Fruit fly (Drosophila melanogaster) whole organism, embryonic: Measurements from ENCODE around the gene CG15880.

Experiments used
- Bgb ChIP-seq: fragments of 200-800 bp; sonication (Bioruptor generic); IDR thresholded peaks from 2 replicates; pipeline ENCODE4 v1.3.6; 2022; ENCODE audit warnings: missing biosample characterization, missing genetic modification characterization; ENCODE audit not compliant: partially characterized antibody
- Blimp-1 ChIP-seq: fragments of 200-800 bp; sonication (Bioruptor generic); optimal IDR thresholded peaks from 3 replicates; lab custom pipeline; 2018; ENCODE audit warnings: missing biosample characterization, missing genetic modification characterization, mild to moderate bottlenecking, moderate library complexity, missing genetic modification reagents
- CG11456 ChIP-seq: fragments of 200-800 bp; sonication (Bioruptor generic); IDR thresholded peaks from 3 replicates; pipeline ENCODE4 v1.3.6; 2022; ENCODE audit warnings: missing biosample characterization, missing genetic modification characterization
- CG12071 ChIP-seq: fragments of 200-800 bp; sonication (Bioruptor generic); optimal IDR thresholded peaks from 3 replicates; lab custom pipeline; 2018; ENCODE audit warnings: missing biosample characterization, mild to moderate bottlenecking, missing genetic modification characterization
- CG13894 ChIP-seq: fragments of 200-800 bp; sonication (Bioruptor generic); optimal IDR thresholded peaks from 3 replicates; lab custom pipeline; 2018; ENCODE audit warnings: missing biosample characterization, mild to moderate bottlenecking, missing genetic modification characterization, moderate library complexity
- CG14441 ChIP-seq: fragments of 200-800 bp; sonication (Bioruptor generic); IDR thresholded peaks from 2 replicates; pipeline ENCODE4 v1.3.6; 2022; ENCODE audit warnings: missing biosample characterization, missing genetic modification characterization
- CG14860 ChIP-seq: fragments of 200-800 bp; sonication (Bioruptor generic); IDR thresholded peaks from 3 replicates; pipeline ENCODE4 v1.3.6; 2022; ENCODE audit warnings: missing biosample characterization, missing genetic modification characterization; ENCODE audit not compliant: partially characterized antibody
- CG16863 ChIP-seq: fragments of 200-800 bp; sonication (Bioruptor generic); optimal IDR thresholded peaks from 3 replicates; lab custom pipeline; 2016; ENCODE audit warnings: missing biosample characterization, missing genetic modification characterization
- CG18262 ChIP-seq: fragments of 200-800 bp; optimal IDR thresholded peaks from 3 replicates; lab custom pipeline; 2019; ENCODE audit warnings: missing biosample characterization, mild to moderate bottlenecking, missing genetic modification characterization, moderate library complexity
- CG3726 ChIP-seq: fragments of 200-800 bp; sonication (Bioruptor generic); IDR thresholded peaks from 3 replicates; pipeline ENCODE4, ENCODE4 v1.3.6; 2022; ENCODE audit warnings: missing biosample characterization, missing genetic modification characterization
- CG6689 ChIP-seq: fragments of 200-800 bp; sonication (Bioruptor generic); IDR thresholded peaks from 2 replicates; pipeline ENCODE4 v1.3.6; 2022; ENCODE audit warnings: missing biosample characterization, missing genetic modification characterization
- CG6765 ChIP-seq: fragments of 200-800 bp; sonication (Bioruptor generic); optimal IDR thresholded peaks from 3 replicates; lab custom pipeline; 2017; ENCODE audit warnings: missing biosample characterization, mild to moderate bottlenecking, missing genetic modification characterization
- CG7357 ChIP-seq: fragments of 200-800 bp; sonication (Bioruptor generic); IDR thresholded peaks from 3 replicates; pipeline ENCODE4 v1.3.6; 2022; ENCODE audit warnings: missing biosample characterization, missing genetic modification characterization
- CG7745 ChIP-seq: fragments of 200-800 bp; sonication (Bioruptor generic); optimal IDR thresholded peaks from 2 replicates; lab custom pipeline; 2018; ENCODE audit warnings: missing biosample characterization, mild to moderate bottlenecking, missing genetic modification characterization, moderate library complexity
- CG7786 ChIP-seq: fragments of 200-800 bp; sonication (Bioruptor generic); optimal IDR thresholded peaks from 2 replicates; lab custom pipeline; 2016; ENCODE audit warnings: missing biosample characterization, missing genetic modification characterization
- CG7963 ChIP-seq: fragments of 200-800 bp; sonication (Bioruptor generic); IDR thresholded peaks from 3 replicates; pipeline ENCODE4 v1.3.6; 2022; ENCODE audit warnings: missing biosample characterization, missing genetic modification characterization; ENCODE audit not compliant: partially characterized antibody
- CG9727 ChIP-seq: fragments of 200-800 bp; sonication (Bioruptor generic); optimal IDR thresholded peaks from 3 replicates; lab custom pipeline; 2017; ENCODE audit warnings: missing biosample characterization, mild to moderate bottlenecking, missing genetic modification characterization
- Deaf1 ChIP-seq: fragments of 200-800 bp; optimal IDR thresholded peaks from 3 replicates; lab custom pipeline; 2019; ENCODE audit warnings: missing biosample characterization, mild to moderate bottlenecking, missing genetic modification characterization, moderate library complexity
- Dip2 ChIP-seq: fragments of 200-800 bp; sonication (Bioruptor generic); IDR thresholded peaks from 2 replicates; pipeline ENCODE4 v1.3.6; 2022; ENCODE audit warnings: missing biosample characterization, missing genetic modification characterization
- ERR ChIP-seq: fragments of 200-800 bp; sonication (Bioruptor generic); optimal IDR thresholded peaks from 2 replicates; lab custom pipeline; 2016; ENCODE audit warnings: missing biosample characterization, missing genetic modification characterization
- Elba2 ChIP-seq: fragments of 200-800 bp; sonication (Bioruptor generic); optimal IDR thresholded peaks from 3 replicates; lab custom pipeline; 2016; ENCODE audit warnings: missing biosample characterization, missing genetic modification characterization
- Ets65A ChIP-seq: fragments of 200-800 bp; sonication (Bioruptor generic); peaks from one replicate; lab custom pipeline; 2016; ENCODE audit warnings: missing biosample characterization, missing genetic modification characterization
- Gug ChIP-seq: fragments of 200-800 bp; sonication (Bioruptor generic); IDR thresholded peaks from 4 replicates; pipeline ENCODE4 v1.3.6; 2022; ENCODE audit warnings: missing biosample characterization, missing genetic modification characterization
- Lhr ChIP-seq: fragments of 200-800 bp; sonication (Bioruptor generic); optimal IDR thresholded peaks from 3 replicates; lab custom pipeline; 2017; ENCODE audit warnings: mild to moderate bottlenecking, missing biosample characterization, missing genetic modification reagents, missing genetic modification characterization
- Scr ChIP-seq: fragments of 200-800 bp; sonication (Bioruptor generic); IDR thresholded peaks from 2 replicates; pipeline ENCODE4 v1.3.6; 2022; ENCODE audit warnings: missing biosample characterization, missing genetic modification characterization; ENCODE audit not compliant: partially characterized antibody
- Trl ChIP-seq, 3 experiments: fragments of >200 bp in 2 of 3; fragments of 200-800 bp in 1 of 3; sonication (Bioruptor generic) in 1 of 3; optimal IDR thresholded peaks; 2 replicates in 1 of 3; 3 replicates in 2 of 3; lab custom pipeline; 2016 to 2017; ENCODE audit warnings: missing biosample characterization in 1 of 3, missing genetic modification characterization in 1 of 3
- Xbp1 ChIP-seq: fragments of 200-800 bp; sonication (Bioruptor generic); optimal IDR thresholded peaks from 3 replicates; lab custom pipeline; 2016; ENCODE audit warnings: missing biosample characterization, mild to moderate bottlenecking, missing genetic modification characterization
- crc ChIP-seq: fragments of 200-800 bp; sonication (Bioruptor generic); optimal IDR thresholded peaks from 2 replicates; lab custom pipeline; 2016; ENCODE audit warnings: missing biosample characterization, missing genetic modification characterization
- dan ChIP-seq: fragments of 200-800 bp; sonication (Bioruptor generic); IDR thresholded peaks from 2 replicates; pipeline ENCODE4 v1.3.6; 2022; ENCODE audit warnings: missing biosample characterization, missing genetic modification characterization
- ftz-f1 ChIP-seq: fragments of 200-800 bp; sonication (Bioruptor generic); optimal IDR thresholded peaks from 2 replicates; lab custom pipeline; 2016; ENCODE audit warnings: missing biosample characterization, missing genetic modification characterization
- h ChIP-seq: fragments of >200 bp; optimal IDR thresholded peaks from 2 replicates; lab custom pipeline; 2017
- jing ChIP-seq: fragments of 200-800 bp; sonication (Bioruptor generic); optimal IDR thresholded peaks from 2 replicates; lab custom pipeline; 2018; ENCODE audit warnings: missing biosample characterization, mild to moderate bottlenecking, missing genetic modification characterization
- klu ChIP-seq: fragments of 200-800 bp; sonication (Bioruptor generic); IDR thresholded peaks from 2 replicates; pipeline ENCODE4 v1.3.6; 2022; ENCODE audit warnings: missing biosample characterization, missing genetic modification characterization
- mirr ChIP-seq: fragments of 200-800 bp; sonication (Bioruptor generic); optimal IDR thresholded peaks from 3 replicates; lab custom pipeline; 2018; ENCODE audit warnings: missing biosample characterization, mild to moderate bottlenecking, missing genetic modification characterization
- nerfin-2 ChIP-seq: fragments of 200-800 bp; sonication (Bioruptor generic); IDR thresholded peaks from 2 replicates; pipeline ENCODE4 v1.3.6; 2022; ENCODE audit warnings: missing biosample characterization, missing genetic modification characterization; ENCODE audit not compliant: partially characterized antibody
- org-1 ChIP-seq: fragments of 200-800 bp; sonication (Bioruptor generic); optimal IDR thresholded peaks from 2 replicates; lab custom pipeline; 2017; ENCODE audit warnings: missing biosample characterization, missing genetic modification characterization
- sens-2 ChIP-seq: fragments of 200-800 bp; sonication (Bioruptor generic); IDR thresholded peaks from 2 replicates; pipeline ENCODE4 v1.3.6; 2022; ENCODE audit warnings: missing biosample characterization, missing genetic modification characterization
- sim ChIP-seq: fragments of 200-800 bp; sonication (Bioruptor generic); IDR thresholded peaks from 2 replicates; pipeline ENCODE4 v1.3.6; 2022; ENCODE audit warnings: missing biosample characterization, missing genetic modification characterization
- sug ChIP-seq: fragments of 200-800 bp; optimal IDR thresholded peaks from 2 replicates; lab custom pipeline; 2019; ENCODE audit warnings: missing biosample characterization, mild to moderate bottlenecking, missing genetic modification characterization, moderate library complexity
- tx ChIP-seq: fragments of 200-800 bp; sonication (Bioruptor generic); optimal IDR thresholded peaks from 2 replicates; lab custom pipeline; 2016; ENCODE audit warnings: missing biosample characterization, missing genetic modification characterization
- vfl ChIP-seq: fragments of 200-800 bp; sonication (Bioruptor generic); optimal IDR thresholded peaks from 2 replicates; lab custom pipeline; 2016; ENCODE audit warnings: missing biosample characterization, missing genetic modification characterization
- zen2 ChIP-seq: fragments of 200-800 bp; sonication (Bioruptor generic); IDR thresholded peaks from 3 replicates; pipeline ENCODE4 v1.3.6; 2022; ENCODE audit warnings: missing biosample characterization, missing genetic modification characterization; ENCODE audit not compliant: partially characterized antibody

The CG15880 gene

DNA sequence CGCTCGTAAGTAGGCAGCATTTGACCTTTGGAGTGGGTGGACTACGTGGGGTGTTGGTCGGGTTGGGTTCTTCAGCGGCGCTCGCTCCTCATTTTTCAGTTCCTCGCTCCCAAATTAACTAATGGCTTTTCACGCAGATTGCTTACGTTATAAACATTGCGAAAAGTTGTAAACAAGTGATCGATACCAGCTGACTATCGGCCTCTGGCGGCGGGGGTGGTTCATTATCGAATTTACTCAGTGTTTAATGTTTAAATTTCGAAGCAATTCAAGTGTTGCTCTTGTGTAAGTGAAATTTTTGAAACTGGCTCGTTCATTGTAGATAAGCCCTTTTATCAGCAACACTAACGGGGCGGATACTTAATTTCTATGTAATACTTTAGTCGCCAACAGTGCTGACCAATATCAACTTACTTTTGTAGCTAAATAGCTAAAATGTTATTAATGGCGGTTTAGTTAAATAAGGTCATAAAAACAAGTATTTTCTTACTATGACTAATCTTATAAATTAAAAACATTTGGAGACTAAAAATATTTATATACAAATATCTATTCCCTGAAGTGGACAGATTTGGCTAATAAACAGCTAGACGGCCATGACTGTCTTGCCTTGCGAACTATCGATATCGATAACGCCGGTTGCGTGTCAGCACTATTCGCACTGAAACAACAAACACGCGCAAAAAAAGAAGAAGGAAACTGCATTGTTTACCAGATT, 1.7 kb upstream of the CG15880 start, which contains the start of the genes PGAP2 and Clp (continued):
- TF ChIP-seq tx (GFP tag; lab: Kevin White, UChicago), result no peak
- peak; percentile 81 for TF ChIP-seq Xbp1 (GFP tag; lab: Kevin White, UChicago)
- TF ChIP-seq CG9727, result peak; percentile 80
- no peak for TF ChIP-seq Bgb (GFP tag; lab: Robert Waterston, UW)
- peak; percentile 73; the same call in 2 of the 3 replicates for TF ChIP-seq CG11456 (GFP tag; lab: Robert Waterston, UW)
- no peak for TF ChIP-seq CG13894 (tag; lab: Kevin White, UChicago)
- 0 out of 3 replicates have a peak, but pooled peaks have one; percentile 16 for TF ChIP-seq CG3726 (GFP tag; lab: Robert Waterston, UW)
- TF ChIP-seq CG6765 (GFP tag; lab: Kevin White, UChicago), result no peak
- TF ChIP-seq sug (tag; lab: Kevin White, UChicago), result peak; percentile 76
- peak; percentile 65; the same call in 2 of the 3 replicates for TF ChIP-seq CG14860
- TF ChIP-seq jing (GFP tag; lab: Kevin White, UChicago), result no peak
- peak; percentile 76 for TF ChIP-seq CG14441 (GFP tag; lab: Robert Waterston, UW)
- no peak for TF ChIP-seq nerfin-2
- peak; percentile 79 for TF ChIP-seq CG18262 (tag; lab: Kevin White, UChicago)
- peak; percentile 61 for TF ChIP-seq CG7786 (GFP tag; lab: Kevin White, UChicago)
- TF ChIP-seq Gug (GFP tag; lab: Robert Waterston, UW), result peak; percentile 63; the same call in 3 of the 4 replicates
- no peak for TF ChIP-seq dan (GFP tag; lab: Robert Waterston, UW)
- TF ChIP-seq Blimp-1 (GFP tag; lab: Kevin White, UChicago), result peak; percentile 65
- no peak for TF ChIP-seq h (lab: Kevin White, UChicago)
- TF ChIP-seq zen2 (GFP tag; lab: Robert Waterston, UW), result no peak
- no peak for TF ChIP-seq crc (GFP tag; lab: Kevin White, UChicago)
- no peak for TF ChIP-seq ftz-f1
- TF ChIP-seq CG6689 (GFP tag; lab: Robert Waterston, UW), result peak; percentile 76
- TF ChIP-seq Ets65A (GFP tag; lab: Kevin White, UChicago), result peak; percentile 95
- no peak for TF ChIP-seq Elba2 (GFP tag; lab: Kevin White, UChicago)
- TF ChIP-seq vfl (GFP tag; lab: Kevin White, UChicago), result peak; percentile 17
- TF ChIP-seq Deaf1, result no peak
- peak; percentile 67; the same call in 1 of the 2 replicates for TF ChIP-seq Scr (GFP tag; lab: Robert Waterston, UW)
- TF ChIP-seq ERR (GFP tag; lab: Kevin White, UChicago), result no peak
- TF ChIP-seq CG16863, result no peak
- no peak for TF ChIP-seq Trl (optimal IDR thresholded peaks at IDR 0.05; lab: Kevin White, UChicago)
- no peak for TF ChIP-seq Trl (GFP tag; optimal IDR thresholded peaks at IDR 0.05; lab: Kevin White, UChicago)
- 0 out of 2 replicates have a peak, but pooled peaks have one; percentile 7 for TF ChIP-seq sens-2 (GFP tag; lab: Robert Waterston, UW)
- TF ChIP-seq CG12071 (GFP tag; lab: Kevin White, UChicago), result no peak
- TF ChIP-seq Dip2 (GFP tag; lab: Robert Waterston, UW), result no peak
- TF ChIP-seq mirr (GFP tag; lab: Kevin White, UChicago), result peak; percentile 22
- no peak for TF ChIP-seq CG7745 (tag; lab: Kevin White, UChicago)
- TF ChIP-seq CG7357 (GFP tag; lab: Robert Waterston, UW), result peak; percentile 59; the same call in 1 of the 3 replicates
- TF ChIP-seq Lhr (GFP tag; lab: Kevin White, UChicago), result peak; percentile 52
- no peak for TF ChIP-seq CG7963 (GFP tag; lab: Robert Waterston, UW)
- TF ChIP-seq klu (GFP tag; lab: Robert Waterston, UW), result peak; percentile 76
- no peak for TF ChIP-seq sim (GFP tag; lab: Robert Waterston, UW)
- TF ChIP-seq org-1 (GFP tag; lab: Kevin White, UChicago), result peak; percentile 16
